Worm (Caenorhabditis elegans) whole organism, L4/young adult: ENCODE results near the gene C15H9.11.

ENCODE experiments used
- W03F9.2 ChIP-seq: fragments of 150-350 bp; optimal IDR thresholded peaks from 2 replicates; lab custom pipeline; 2014; ENCODE audit warnings: missing biosample characterization, missing genetic modification characterization
- him-1 ChIP-seq: sonication (generic microtip); optimal IDR thresholded peaks from 2 replicates; lab custom pipeline; 2016; ENCODE audit warnings: missing genotype, missing genetic modification reagents, missing genetic modification characterization, missing compliant biosample characterization

DNA sequence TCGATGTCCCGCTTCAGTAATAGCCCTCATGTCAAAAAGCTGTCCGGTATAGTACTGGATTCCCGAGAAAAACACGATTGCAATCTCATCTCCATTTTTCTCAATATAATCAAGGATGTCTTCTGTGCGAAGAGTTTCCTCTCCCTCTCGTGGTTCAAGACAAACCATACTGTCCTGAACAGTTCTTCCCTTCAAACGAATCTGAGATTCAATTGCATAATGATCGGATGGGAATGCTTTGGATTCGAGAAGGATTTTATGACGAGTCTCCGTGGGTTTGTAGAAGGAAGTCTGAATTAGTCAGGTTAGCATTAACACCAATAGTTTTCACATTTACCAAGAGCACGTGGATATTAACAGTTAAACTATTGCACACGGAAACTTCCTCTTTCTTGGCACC is 4.8 kb upstream of the C15H9.11 start:
- no peak for TF ChIP-seq him-1 (tag; lab: Kevin White, UChicago)
- TF ChIP-seq W03F9.2 (tag; lab: Kevin White, UChicago): no peak
